In genomic region chr2L:8029160-8029852, dm6 we compare ENCODE assay signal across 1 fruit fly cellular context.
TF ChIP-seq lines count a peak whose summit lies in the region.

Gene baf (plus strand): TSS chr2L:8029462.

TF ChIP-seq in whole organism, embryonic, 481 proteins besides CTCF, POLR2A, EP300 and RAD21 (continued from another document and continues in another):
- TF ChIP-seq CG15479 (GFP tag; optimal IDR thresholded peaks at IDR 0.05; lab: Kevin White, UChicago) (peak; percentile 47), Atf3 (GFP tag; optimal IDR thresholded peaks at IDR 0.05; lab: Kevin White, UChicago) (no peak), CG1603 (tag; optimal IDR thresholded peaks at IDR 0.05; lab: Kevin White, UChicago) (no peak), Trl (optimal IDR thresholded peaks at IDR 0.05; lab: Kevin White, UChicago) (no peak), Trl (GFP tag; optimal IDR thresholded peaks at IDR 0.05; lab: Kevin White, UChicago) (no peak), CG10274 (GFP tag; optimal IDR thresholded peaks at IDR 0.05; lab: Kevin White, UChicago) (no peak), dati (GFP tag; IDR thresholded peaks at IDR 0.05; lab: Robert Waterston, UW) (no peak), Ptx1 (GFP tag; IDR thresholded peaks at IDR 0.05; lab: Robert Waterston, UW) (no peak), CG7357 (GFP tag; IDR thresholded peaks at IDR 0.05; lab: Robert Waterston, UW) (no peak), maf-S (GFP tag; optimal IDR thresholded peaks at IDR 0.05; lab: Kevin White, UChicago) (no peak), CG4404 (GFP tag; IDR thresholded peaks at IDR 0.05; lab: Robert Waterston, UW) (no peak), CG10321 (GFP tag; IDR thresholded peaks at IDR 0.05; lab: Robert Waterston, UW) (no peak), CG12942 (GFP tag; optimal IDR thresholded peaks at IDR 0.05; lab: Kevin White, UChicago) (no peak), nmo (GFP tag; optimal IDR thresholded peaks at IDR 0.05; lab: Kevin White, UChicago) (peak; percentile 7), unpg (GFP tag; optimal IDR thresholded peaks at IDR 0.05; lab: Kevin White, UChicago) (no peak), bowl (GFP tag; IDR thresholded peaks at IDR 0.05; lab: Robert Waterston, UW) (no peak), trh (GFP tag; optimal IDR thresholded peaks at IDR 0.05; lab: Kevin White, UChicago) (no peak), ind (GFP tag; optimal IDR thresholded peaks at IDR 0.05; lab: Kevin White, UChicago) (no peak), HmgD (GFP tag; optimal IDR thresholded peaks at IDR 0.05; lab: Kevin White, UChicago) (no peak), row (GFP tag; IDR thresholded peaks at IDR 0.05; lab: Robert Waterston, UW) (0 out of 3 replicates have a peak, but pooled peaks have one; percentile 14), CG32767 (GFP tag; IDR thresholded peaks at IDR 0.05; lab: Robert Waterston, UW) (no peak), psq (GFP tag; optimal IDR thresholded peaks at IDR 0.05; lab: Kevin White, UChicago) (no peak), Eip74EF (GFP tag; optimal IDR thresholded peaks at IDR 0.05; lab: Kevin White, UChicago) (no peak), Lhr (GFP tag; optimal IDR thresholded peaks at IDR 0.05; lab: Kevin White, UChicago) (peak; percentile 60), mam (GFP tag; optimal IDR thresholded peaks at IDR 0.05; lab: Kevin White, UChicago) (no peak), Sox102F (GFP tag; optimal IDR thresholded peaks at IDR 0.05; lab: Kevin White, UChicago) (no peak), chm (GFP tag; IDR thresholded peaks at IDR 0.05; lab: Robert Waterston, UW) (no peak), NC2β (GFP tag; optimal IDR thresholded peaks at IDR 0.05; lab: Kevin White, UChicago) (no peak), inv (GFP tag; IDR thresholded peaks at IDR 0.05; lab: Robert Waterston, UW; ENCODE audit: partially characterized antibody) (0 out of 2 replicates have a peak, but pooled peaks have one; percentile 35), hkb (optimal IDR thresholded peaks at IDR 0.05; lab: Kevin White, UChicago) (no peak), hkb (GFP tag; IDR thresholded peaks at IDR 0.05; lab: Robert Waterston, UW) (no peak), ac (GFP tag; optimal IDR thresholded peaks at IDR 0.05; lab: Kevin White, UChicago) (no peak), Hsf (GFP tag; optimal IDR thresholded peaks at IDR 0.05; lab: Kevin White, UChicago) (no peak), Dek (tag; optimal IDR thresholded peaks at IDR 0.05; lab: Kevin White, UChicago) (no peak), lab (GFP tag; optimal IDR thresholded peaks at IDR 0.05; lab: Kevin White, UChicago) (no peak), Rx (GFP tag; IDR thresholded peaks at IDR 0.05; lab: Robert Waterston, UW) (no peak), CG12236 (GFP tag; optimal IDR thresholded peaks at IDR 0.05; lab: Kevin White, UChicago) (no peak), ara (GFP tag; IDR thresholded peaks at IDR 0.05; lab: Robert Waterston, UW) (no peak), D19B (GFP tag; optimal IDR thresholded peaks at IDR 0.05; lab: Kevin White, UChicago) (no peak), zfh1 (GFP tag; IDR thresholded peaks at IDR 0.05; lab: Robert Waterston, UW) (0 out of 3 replicates have a peak, but pooled peaks have one; percentile 22), tap (tag; optimal IDR thresholded peaks at IDR 0.05; lab: Kevin White, UChicago) (no peak), usp (GFP tag; optimal IDR thresholded peaks at IDR 0.05; lab: Kevin White, UChicago) (no peak), CG2116 (GFP tag; optimal IDR thresholded peaks at IDR 0.05; lab: Kevin White, UChicago) (no peak), Aef1 (GFP tag; IDR thresholded peaks at IDR 0.05; lab: Robert Waterston, UW) (no peak), lmd (GFP tag; IDR thresholded peaks at IDR 0.05; lab: Robert Waterston, UW) (no peak), tup (GFP tag; optimal IDR thresholded peaks at IDR 0.05; lab: Kevin White, UChicago) (no peak), HLHmδ (GFP tag; optimal IDR thresholded peaks at IDR 0.05; lab: Kevin White, UChicago) (no peak), Oli (tag; optimal IDR thresholded peaks at IDR 0.05; lab: Kevin White, UChicago) (no peak), CG6765 (GFP tag; optimal IDR thresholded peaks at IDR 0.05; lab: Kevin White, UChicago) (no peak), vfl (GFP tag; optimal IDR thresholded peaks at IDR 0.05; lab: Kevin White, UChicago) (no peak), ash1 (GFP tag; optimal IDR thresholded peaks at IDR 0.05; lab: Kevin White, UChicago) (no peak), jing (GFP tag; optimal IDR thresholded peaks at IDR 0.05; lab: Kevin White, UChicago) (no peak), CrebB (tag; optimal IDR thresholded peaks at IDR 0.05; lab: Kevin White, UChicago) (no peak), pan (optimal IDR thresholded peaks at IDR 0.05; lab: Kevin White, UChicago) (no peak), pan (GFP tag; optimal IDR thresholded peaks at IDR 0.05 in 1 of 2, IDR thresholded peaks at IDR 0.05 in 1 of 2) (no peak), prd (optimal IDR thresholded peaks at IDR 0.05; lab: Kevin White, UChicago) (no peak), prd (GFP tag; IDR thresholded peaks at IDR 0.05; lab: Robert Waterston, UW) (no peak), dimm (GFP tag; IDR thresholded peaks at IDR 0.05; lab: Robert Waterston, UW) (no peak), CG11696 (GFP tag; IDR thresholded peaks at IDR 0.05; lab: Robert Waterston, UW) (no peak), CG12219 (GFP tag; optimal IDR thresholded peaks at IDR 0.05; lab: Kevin White, UChicago) (no peak), br (optimal IDR thresholded peaks at IDR 0.05; lab: Kevin White, UChicago) (no peak), CG12104 (GFP tag; optimal IDR thresholded peaks at IDR 0.05; lab: Kevin White, UChicago) (no peak), CG15514 (GFP tag; optimal IDR thresholded peaks at IDR 0.05; lab: Kevin White, UChicago) (no peak), repo (GFP tag; optimal IDR thresholded peaks at IDR 0.05; lab: Kevin White, UChicago) (no peak), CG9727 (GFP tag; optimal IDR thresholded peaks at IDR 0.05; lab: Kevin White, UChicago) (no peak), CG4328 (GFP tag; optimal IDR thresholded peaks at IDR 0.05; lab: Kevin White, UChicago) (no peak), dan (GFP tag; IDR thresholded peaks at IDR 0.05; lab: Robert Waterston, UW) (no peak), CG18011 (GFP tag; optimal IDR thresholded peaks at IDR 0.05; lab: Kevin White, UChicago) (no peak), esg (GFP tag; conservative IDR thresholded peaks at IDR 0.05; lab: Robert Waterston, UW) (no peak), Dbx (GFP tag; IDR thresholded peaks at IDR 0.05; lab: Robert Waterston, UW) (no peak), CG18262 (tag; optimal IDR thresholded peaks at IDR 0.05; lab: Kevin White, UChicago) (no peak), CG14965 (GFP tag; optimal IDR thresholded peaks at IDR 0.05; lab: Kevin White, UChicago; ENCODE audit: borderline replicate concordance) (no peak), Hey (tag; optimal IDR thresholded peaks at IDR 0.05; lab: Kevin White, UChicago) (no peak), CG4730 (GFP tag; IDR thresholded peaks at IDR 0.05; lab: Robert Waterston, UW) (no peak), CG9932 (GFP tag; IDR thresholded peaks at IDR 0.05; lab: Robert Waterston, UW) (no peak), CG17612 (GFP tag; IDR thresholded peaks at IDR 0.05; lab: Robert Waterston, UW) (no peak), CG13424 (tag; optimal IDR thresholded peaks at IDR 0.05; lab: Kevin White, UChicago) (no peak), sens-2 (GFP tag; IDR thresholded peaks at IDR 0.05; lab: Robert Waterston, UW) (no peak), E2f1 (GFP tag; IDR thresholded peaks at IDR 0.05; lab: Robert Waterston, UW) (no peak), rib (GFP tag; IDR thresholded peaks at IDR 0.05; lab: Robert Waterston, UW) (peak; percentile 52; the same call in 1 of the 2 replicates), Nf-YA (GFP tag; IDR thresholded peaks at IDR 0.05; lab: Robert Waterston, UW) (no peak), NFAT (GFP tag; IDR thresholded peaks at IDR 0.05; lab: Robert Waterston, UW) (no peak), phol (tag; optimal IDR thresholded peaks at IDR 0.05; lab: Kevin White, UChicago) (peak; percentile 20), grn (GFP tag; optimal IDR thresholded peaks at IDR 0.05; lab: Kevin White, UChicago) (no peak), CG1792 (GFP tag; optimal IDR thresholded peaks at IDR 0.05; lab: Kevin White, UChicago) (no peak), Atf6 (GFP tag; IDR thresholded peaks at IDR 0.05; lab: Robert Waterston, UW) (no peak), zf30C (GFP tag; optimal IDR thresholded peaks at IDR 0.05; lab: Kevin White, UChicago) (no peak), unc-4 (GFP tag; IDR thresholded peaks at IDR 0.05; lab: Robert Waterston, UW; ENCODE audit: partially characterized antibody) (no peak), PHDP (tag; optimal IDR thresholded peaks at IDR 0.05; lab: Kevin White, UChicago) (no peak), org-1 (GFP tag; optimal IDR thresholded peaks at IDR 0.05; lab: Kevin White, UChicago) (no peak), grau (tag; optimal IDR thresholded peaks at IDR 0.05; lab: Kevin White, UChicago) (no peak), ranshi (GFP tag; IDR thresholded peaks at IDR 0.05; lab: Robert Waterston, UW) (no peak), Abd-B (GFP tag; optimal IDR thresholded peaks at IDR 0.05; lab: Kevin White, UChicago) (no peak), CG8359 (GFP tag; optimal IDR thresholded peaks at IDR 0.05; lab: Kevin White, UChicago; ENCODE audit: borderline replicate concordance) (no peak), pfk (GFP tag; optimal IDR thresholded peaks at IDR 0.05; lab: Kevin White, UChicago) (no peak), Gsc (GFP tag; IDR thresholded peaks at IDR 0.05; lab: Robert Waterston, UW) (no peak), en (GFP tag; optimal IDR thresholded peaks at IDR 0.05; lab: Kevin White, UChicago) (no peak), CG17359 (tag; optimal IDR thresholded peaks at IDR 0.05; lab: Kevin White, UChicago) (no peak), so (GFP tag; IDR thresholded peaks at IDR 0.05; lab: Robert Waterston, UW) (peak; percentile 63; the same call in 1 of the 3 replicates), CG30403 (GFP tag; optimal IDR thresholded peaks at IDR 0.05; lab: Kevin White, UChicago) (no peak), CG7928 (GFP tag; optimal IDR thresholded peaks at IDR 0.05; lab: Kevin White, UChicago) (no peak), tgo (GFP tag; IDR thresholded peaks at IDR 0.05; lab: Robert Waterston, UW) (no peak), nerfin-2 (GFP tag; IDR thresholded peaks at IDR 0.05; lab: Robert Waterston, UW; ENCODE audit: partially characterized antibody) (peak; percentile 37; the same call in 1 of the 2 replicates), CG17568 (GFP tag; optimal IDR thresholded peaks at IDR 0.05; lab: Kevin White, UChicago) (no peak), CG17829 (tag; optimal IDR thresholded peaks at IDR 0.05; lab: Kevin White, UChicago) (no peak), cwo (GFP tag; optimal IDR thresholded peaks at IDR 0.05; lab: Kevin White, UChicago) (no peak), ems (GFP tag; optimal IDR thresholded peaks at IDR 0.05; lab: Kevin White, UChicago) (no peak), Taf1 (GFP tag; IDR thresholded peaks at IDR 0.05; lab: Robert Waterston, UW) (no peak), abd-A (tag; optimal IDR thresholded peaks at IDR 0.05; lab: Kevin White, UChicago) (no peak), toy (GFP tag; IDR thresholded peaks at IDR 0.05; lab: Robert Waterston, UW) (no peak), az2 (GFP tag; optimal IDR thresholded peaks at IDR 0.05; lab: Kevin White, UChicago) (no peak), kay (GFP tag; optimal IDR thresholded peaks at IDR 0.05; lab: Kevin White, UChicago) (peak; percentile 84), Dp (GFP tag; optimal IDR thresholded peaks at IDR 0.05; lab: Kevin White, UChicago) (peak; percentile 62), CG3407 (GFP tag; optimal IDR thresholded peaks at IDR 0.05; lab: Kevin White, UChicago) (no peak), CG14710 (tag; optimal IDR thresholded peaks at IDR 0.05; lab: Kevin White, UChicago) (peak; percentile 40), NfI (GFP tag; optimal IDR thresholded peaks at IDR 0.05; lab: Kevin White, UChicago) (no peak), seq (GFP tag; IDR thresholded peaks at IDR 0.05; lab: Robert Waterston, UW) (no peak), dysf (GFP tag; IDR thresholded peaks at IDR 0.05; lab: Robert Waterston, UW) (no peak), mirr (GFP tag; optimal IDR thresholded peaks at IDR 0.05; lab: Kevin White, UChicago) (no peak), CG11456 (GFP tag; IDR thresholded peaks at IDR 0.05; lab: Robert Waterston, UW) (no peak), bbx (GFP tag; IDR thresholded peaks at IDR 0.05; lab: Robert Waterston, UW; ENCODE audit: partially characterized antibody) (no peak), CG14014 (GFP tag; IDR thresholded peaks at IDR 0.05; lab: Robert Waterston, UW) (no peak), CG2202 (tag; optimal IDR thresholded peaks at IDR 0.05; lab: Kevin White, UChicago) (no peak), twi (tag; optimal IDR thresholded peaks at IDR 0.05; lab: Kevin White, UChicago) (no peak), CG8388 (GFP tag; optimal IDR thresholded peaks at IDR 0.05; lab: Kevin White, UChicago) (no peak), CG32532 (GFP tag; IDR thresholded peaks at IDR 0.05; lab: Robert Waterston, UW) (no peak), B-H1 (GFP tag; IDR thresholded peaks at IDR 0.05; lab: Robert Waterston, UW) (no peak), Sry-β (GFP tag; optimal IDR thresholded peaks at IDR 0.05; lab: Kevin White, UChicago) (no peak), CG7745 (tag; optimal IDR thresholded peaks at IDR 0.05; lab: Kevin White, UChicago) (no peak), C15 (GFP tag; IDR thresholded peaks at IDR 0.05; lab: Robert Waterston, UW) (no peak), CG7372 (GFP tag; IDR thresholded peaks at IDR 0.05; lab: Robert Waterston, UW) (no peak), dmrt11E (tag; optimal IDR thresholded peaks at IDR 0.05; lab: Kevin White, UChicago) (peak; percentile 2), CG13775 (GFP tag; optimal IDR thresholded peaks at IDR 0.05; lab: Kevin White, UChicago) (no peak), Gug (GFP tag; IDR thresholded peaks at IDR 0.05; lab: Robert Waterston, UW) (no peak), CG30431 (GFP tag; optimal IDR thresholded peaks at IDR 0.05; lab: Kevin White, UChicago) (no peak), CG3281 (GFP tag; optimal IDR thresholded peaks at IDR 0.05; lab: Kevin White, UChicago) (no peak), bsh (GFP tag; optimal IDR thresholded peaks at IDR 0.05; lab: Kevin White, UChicago) (no peak), CG7839 (tag; optimal IDR thresholded peaks at IDR 0.05; lab: Kevin White, UChicago) (no peak), lov (optimal IDR thresholded peaks at IDR 0.05; lab: Kevin White, UChicago) (no peak), lov (GFP tag; IDR thresholded peaks at IDR 0.05; lab: Robert Waterston, UW) (no peak), pb (GFP tag; optimal IDR thresholded peaks at IDR 0.05; lab: Kevin White, UChicago) (no peak), zen (tag; optimal IDR thresholded peaks at IDR 0.05; lab: Kevin White, UChicago) (no peak)
